Worm (Caenorhabditis elegans) whole organism, late embryonic: Measurements from ENCODE around the gene ric-4.

Experiments used
- K02D7.2 ChIP-seq: sonication (generic microtip); optimal IDR thresholded peaks from 2 replicates; lab custom pipeline; 2017; ENCODE audit warnings: mild to moderate bottlenecking, missing genetic modification characterization, missing compliant biosample characterization
- ama-1 ChIP-seq: fragments of 150-350 bp; optimal IDR thresholded peaks from 2 replicates; lab custom pipeline; 2014
- ceh-9 ChIP-seq: sonication (generic microtip); optimal IDR thresholded peaks from 2 replicates; lab custom pipeline; 2016; ENCODE audit warnings: mild to moderate bottlenecking, missing genetic modification characterization, inconsistent platforms, missing compliant biosample characterization
- dve-1 ChIP-seq: sonication (generic microtip); optimal IDR thresholded peaks from 2 replicates; lab custom pipeline; 2017; ENCODE audit warnings: antibody characterized with exemption, mild to moderate bottlenecking, missing genetic modification characterization, missing compliant biosample characterization
- elt-4 ChIP-seq: sonication (generic microtip); optimal IDR thresholded peaks from 2 replicates; lab custom pipeline; 2016; ENCODE audit warnings: missing genetic modification characterization, missing compliant biosample characterization
- fkh-10 ChIP-seq: fragments of 150-350 bp; optimal IDR thresholded peaks from 2 replicates; lab custom pipeline; 2014; ENCODE audit warnings: missing biosample characterization, missing genetic modification reagents, missing genetic modification characterization
- gmeb-2 ChIP-seq: sonication (generic microtip); optimal IDR thresholded peaks from 2 replicates; lab custom pipeline; 2016; ENCODE audit warnings: missing genetic modification characterization, inconsistent platforms, missing compliant biosample characterization
- madf-2 ChIP-seq: sonication (generic microtip); optimal IDR thresholded peaks from 2 replicates; lab custom pipeline; 2017; ENCODE audit warnings: missing genetic modification characterization, missing compliant biosample characterization
- nhr-11 ChIP-seq: fragments of 150-350 bp; optimal IDR thresholded peaks from 2 replicates; lab custom pipeline; 2014; ENCODE audit warnings: missing biosample characterization, missing genetic modification characterization
- pha-4 ChIP-seq: fragments of 150-350 bp; optimal IDR thresholded peaks from 2 replicates; lab custom pipeline; 2018; ENCODE audit warnings: missing biosample characterization, missing genetic modification reagents, missing genetic modification characterization
- pros-1 ChIP-seq: fragments of 150-350 bp; optimal IDR thresholded peaks from 2 replicates; lab custom pipeline; 2014; ENCODE audit warnings: missing biosample characterization, missing genetic modification reagents, missing genetic modification characterization
- sox-2 ChIP-seq: fragments of 200-800 bp; sonication (Bioruptor generic); IDR thresholded peaks from 2 replicates; pipeline ENCODE4 v1.3.6; 2022; ENCODE audit warnings: missing genetic modification reagents, missing genetic modification characterization, missing compliant biosample characterization
- ttx-3 ChIP-seq: sonication (generic microtip); optimal IDR thresholded peaks from 2 replicates; lab custom pipeline; 2016; ENCODE audit warnings: missing genetic modification reagents, missing genetic modification characterization, missing compliant biosample characterization
- unc-3 ChIP-seq, 2 experiments: fragments of 200-800 bp in 1 of 2; sonication (Bioruptor generic) in 1 of 2; sonication (generic microtip) in 1 of 2; conservative IDR thresholded peaks in 1 of 2; optimal IDR thresholded peaks in 1 of 2; 2 replicates each; pipeline versions ENCODE4 v1.3.6 to Lab custom; 2016 to 2022; ENCODE audit warnings: missing compliant biosample characterization in 2 of 2, missing genetic modification characterization in 2 of 2, missing genetic modification reagents in 1 of 2

DNA sequence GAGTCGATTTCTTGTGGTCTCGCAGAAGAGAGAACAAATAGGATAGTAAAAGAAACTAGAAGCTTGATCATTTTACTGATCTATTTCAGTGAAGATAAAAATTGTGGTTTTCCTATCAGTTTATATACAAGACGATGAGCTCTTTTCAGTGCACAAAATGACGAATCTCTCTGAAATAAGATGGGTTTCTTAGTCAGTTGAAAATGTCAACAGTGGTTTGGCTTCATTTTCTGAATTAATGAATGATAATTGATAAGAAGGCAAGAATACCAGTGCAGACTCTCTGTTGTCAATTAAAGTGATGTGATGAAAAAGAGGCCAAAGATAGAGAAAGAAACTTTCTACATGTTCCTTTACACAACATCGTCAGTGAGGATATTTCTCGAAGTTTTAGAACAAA is 11.3 kb upstream of the ric-4 start, which contains the start of gene lys-2:
- TF ChIP-seq ceh-9, result no peak
- no peak for TF ChIP-seq sox-2 (GFP tag; lab: Robert Waterston, UW)
- no peak for TF ChIP-seq fkh-10 (GFP tag; lab: Kevin White, UChicago)
- TF ChIP-seq pha-4 (tag; lab: Kevin White, UChicago), result no peak
- no peak for TF ChIP-seq madf-2 (tag; lab: Kevin White, UChicago)
- TF ChIP-seq dve-1 (tag; lab: Kevin White, UChicago), result no peak
- no peak for TF ChIP-seq pros-1 (tag; lab: Kevin White, UChicago)
- no peak for TF ChIP-seq gmeb-2
- TF ChIP-seq K02D7.2 (tag; lab: Kevin White, UChicago), result no peak
- TF ChIP-seq ttx-3 (tag; lab: Kevin White, UChicago), result no peak
- no peak for TF ChIP-seq elt-4 (tag; lab: Kevin White, UChicago)
- TF ChIP-seq nhr-11, result no peak
- no peak for TF ChIP-seq ama-1 (lab: Kevin White, UChicago)
- no peak for TF ChIP-seq unc-3 (GFP tag; conservative IDR thresholded peaks at IDR 0.05; lab: Robert Waterston, UW)
- TF ChIP-seq unc-3 (tag; optimal IDR thresholded peaks at IDR 0.05; lab: Kevin White, UChicago), result no peak
